Worm (Caenorhabditis elegans): Measurements from ENCODE around the gene oac-49.

DNA sequence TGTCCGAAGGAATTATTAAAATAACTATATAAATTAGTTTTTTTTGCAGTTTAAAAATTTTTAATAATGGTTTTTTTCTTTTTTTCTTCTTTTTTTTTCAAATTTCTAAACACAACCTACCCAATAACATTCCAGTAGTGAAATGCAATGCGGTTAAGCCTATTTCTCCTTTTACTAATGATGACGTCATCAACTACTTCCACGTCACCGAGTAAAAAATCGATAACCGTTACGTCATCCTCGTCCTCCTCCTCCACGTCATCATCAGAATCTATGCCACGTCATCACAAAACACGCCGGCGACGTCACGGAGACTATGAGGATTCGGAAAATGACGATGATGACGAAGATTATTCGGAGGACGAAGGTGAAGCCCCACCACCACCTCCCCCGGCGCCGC lies 43.1 kb upstream of the oac-49 start, which contains the start of gene hot-2:
- TF ChIP-seq ztf-28 (GFP tag; IDR thresholded peaks at IDR 0.05) (no peak), ekl-4 (GFP tag; IDR thresholded peaks at IDR 0.05) (no peak), rcor-1 (GFP tag; IDR thresholded peaks at IDR 0.05) (no peak), T26A5.8 (tag; optimal IDR thresholded peaks at IDR 0.05) (no peak), nfya-1 (tag; optimal IDR thresholded peaks at IDR 0.05; ENCODE audit: borderline replicate concordance, insufficient read depth) (no peak), Y67H2A.10 (GFP tag; conservative IDR thresholded peaks at IDR 0.05) (no peak), nhr-179 (tag; optimal IDR thresholded peaks at IDR 0.05) (no peak), ama-1 (optimal IDR thresholded peaks at IDR 0.05) (no peak), ama-1 (GFP tag; optimal IDR thresholded peaks at IDR 0.05) (no peak)

Measured in whole organism, young adult.